Worm (Caenorhabditis elegans) whole organism, L4/young adult: ENCODE data around the gene nuo-5.

Experiments
- W03F9.2 ChIP-seq: fragments of 150-350 bp; optimal IDR thresholded peaks from 2 replicates; lab custom pipeline; 2014; ENCODE audit warnings: missing biosample characterization, missing genetic modification characterization
- dao-5 ChIP-seq: sonication (generic microtip); optimal IDR thresholded peaks from 2 replicates; lab custom pipeline; 2016; ENCODE audit warnings: missing genotype, missing genetic modification characterization, moderate library complexity, missing compliant biosample characterization
- him-1 ChIP-seq: sonication (generic microtip); optimal IDR thresholded peaks from 2 replicates; lab custom pipeline; 2016; ENCODE audit warnings: missing genotype, missing genetic modification reagents, missing genetic modification characterization, missing compliant biosample characterization

- peak; percentile 33 for TF ChIP-seq dao-5 (tag; lab: Kevin White, UChicago)
- TF ChIP-seq him-1: no peak
- TF ChIP-seq W03F9.2 (tag; lab: Kevin White, UChicago): no peak
These were observed 34.2 kb upstream of the nuo-5 start, which contains the start of gene ndx-2 for ce11 chrV:2664525-2665053.
